Worm (Caenorhabditis elegans) whole organism, early embryonic: ENCODE measurements around the gene C12D8.9.

Source experiments
- ama-1 ChIP-seq: fragments of 150-350 bp; optimal IDR thresholded peaks from 2 replicates; lab custom pipeline; 2014
- hnd-1 ChIP-seq: sonication (generic microtip); optimal IDR thresholded peaks from 2 replicates; lab custom pipeline; 2016; ENCODE audit warnings: missing genetic modification characterization, missing compliant biosample characterization
- sea-1 ChIP-seq: fragments of 200-800 bp; sonication (Bioruptor generic); conservative IDR thresholded peaks from 2 replicates; pipeline ENCODE4 v1.3.6; 2022; ENCODE audit warnings: missing genetic modification characterization, missing compliant biosample characterization

DNA sequence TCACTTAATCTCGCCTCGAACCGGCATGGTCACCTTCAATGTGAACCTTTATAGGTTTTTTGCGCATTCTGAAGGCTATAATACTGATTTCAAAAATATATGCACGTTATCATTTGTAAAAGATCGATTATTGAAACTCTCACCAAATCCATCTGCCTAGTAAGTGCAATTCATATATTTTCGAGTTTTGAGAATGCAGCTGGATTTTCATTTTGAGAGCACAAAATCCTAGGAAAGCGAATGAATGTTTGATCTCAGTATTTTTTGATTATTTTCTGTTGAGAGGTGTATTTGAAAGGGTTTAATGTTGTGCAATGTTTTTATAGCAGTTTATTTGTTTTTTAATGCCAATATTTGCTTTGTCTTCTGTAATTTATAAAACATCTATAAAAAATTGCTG is 33.0 kb upstream of the C12D8.9 start:
- TF ChIP-seq sea-1 (GFP tag; lab: Robert Waterston, UW) (no peak), hnd-1 (tag; lab: Kevin White, UChicago) (no peak), ama-1 (no peak)
